Worm (Caenorhabditis elegans): Measurements from ENCODE around the gene cox-10.

- no peak for TF ChIP-seq pag-3 (tag; optimal IDR thresholded peaks at IDR 0.05; ENCODE audit: borderline replicate concordance)
- no peak for TF ChIP-seq ama-1 (optimal IDR thresholded peaks at IDR 0.05)
- TF ChIP-seq unc-86 (tag; optimal IDR thresholded peaks at IDR 0.05): no peak
- TF ChIP-seq pha-4 (tag; optimal IDR thresholded peaks at IDR 0.05): no peak
- no peak for TF ChIP-seq unc-55 (GFP tag; optimal IDR thresholded peaks at IDR 0.05)
Measured at ce11 chrII:12668148-12668547, 11.6 kb upstream of the cox-10 start.
